Worm (Caenorhabditis elegans): ENCODE measurements around the gene glb-23.

- no peak for TF ChIP-seq klf-2 (GFP tag; conservative IDR thresholded peaks at IDR 0.05)
- no peak for TF ChIP-seq T22C8.4 (GFP tag; IDR thresholded peaks at IDR 0.05)
- TF ChIP-seq med-1 (GFP tag; optimal IDR thresholded peaks at IDR 0.05; ENCODE audit: insufficient read depth), result no peak
- no peak for TF ChIP-seq tab-1 (GFP tag; IDR thresholded peaks at IDR 0.05)
- TF ChIP-seq ref-1 (GFP tag; conservative IDR thresholded peaks at IDR 0.05), result no peak
- no peak for TF ChIP-seq ztf-23 (GFP tag; IDR thresholded peaks at IDR 0.05)
- TF ChIP-seq flt-1 (GFP tag; IDR thresholded peaks at IDR 0.05), result no peak
- no peak for TF ChIP-seq cog-1 (tag; optimal IDR thresholded peaks at IDR 0.05)
- TF ChIP-seq ztf-29 (GFP tag; IDR thresholded peaks at IDR 0.05), result no peak
Observed at ce11 chrIV:7176887-7177286, 42.4 kb downstream of the glb-23 start, which contains the start of gene str-44.

Measured in whole organism, midembryonic.